Fruit fly (Drosophila melanogaster): Measurements from ENCODE around the gene CG3149.

DNA sequence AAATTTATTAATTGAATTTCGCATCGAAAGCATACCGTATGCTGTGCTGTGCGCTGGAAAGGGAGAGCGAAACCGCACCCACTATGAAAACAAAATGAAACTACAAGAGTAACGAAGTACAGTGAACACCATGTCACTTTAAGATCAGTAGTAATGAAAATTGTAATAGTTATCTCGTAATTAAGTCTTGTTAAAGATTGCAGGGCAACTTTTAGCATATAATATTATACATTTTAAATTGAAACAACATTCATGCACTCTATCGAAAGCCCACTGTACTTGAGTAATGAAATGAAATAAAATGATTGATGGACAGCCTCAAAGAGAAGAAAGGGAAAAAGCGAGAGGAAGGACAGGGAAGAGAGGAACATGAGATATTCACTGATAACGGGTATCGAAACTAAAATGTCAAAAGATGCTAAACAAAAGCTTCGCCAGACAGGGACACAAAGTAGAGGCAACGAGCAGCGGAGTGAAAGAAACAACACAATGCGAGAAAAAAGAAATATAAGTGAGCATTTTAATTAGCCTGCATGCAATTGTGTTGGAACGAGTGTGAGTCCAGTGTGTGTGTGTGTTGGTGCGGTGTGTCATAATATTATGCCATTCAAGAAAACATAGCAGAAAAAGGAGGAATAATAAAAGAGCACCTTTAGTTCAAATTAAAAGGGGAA lies 40.4 kb upstream of the CG3149 start:
- TF ChIP-seq Dll (optimal IDR thresholded peaks at IDR 0.05) = no peak
- TF ChIP-seq usp (GFP tag; optimal IDR thresholded peaks at IDR 0.05) = no peak
- no peak for TF ChIP-seq psq (optimal IDR thresholded peaks at IDR 0.05)
